3 fruit fly cellular contexts compared by ENCODE assay signal in the genomic region with DNA sequence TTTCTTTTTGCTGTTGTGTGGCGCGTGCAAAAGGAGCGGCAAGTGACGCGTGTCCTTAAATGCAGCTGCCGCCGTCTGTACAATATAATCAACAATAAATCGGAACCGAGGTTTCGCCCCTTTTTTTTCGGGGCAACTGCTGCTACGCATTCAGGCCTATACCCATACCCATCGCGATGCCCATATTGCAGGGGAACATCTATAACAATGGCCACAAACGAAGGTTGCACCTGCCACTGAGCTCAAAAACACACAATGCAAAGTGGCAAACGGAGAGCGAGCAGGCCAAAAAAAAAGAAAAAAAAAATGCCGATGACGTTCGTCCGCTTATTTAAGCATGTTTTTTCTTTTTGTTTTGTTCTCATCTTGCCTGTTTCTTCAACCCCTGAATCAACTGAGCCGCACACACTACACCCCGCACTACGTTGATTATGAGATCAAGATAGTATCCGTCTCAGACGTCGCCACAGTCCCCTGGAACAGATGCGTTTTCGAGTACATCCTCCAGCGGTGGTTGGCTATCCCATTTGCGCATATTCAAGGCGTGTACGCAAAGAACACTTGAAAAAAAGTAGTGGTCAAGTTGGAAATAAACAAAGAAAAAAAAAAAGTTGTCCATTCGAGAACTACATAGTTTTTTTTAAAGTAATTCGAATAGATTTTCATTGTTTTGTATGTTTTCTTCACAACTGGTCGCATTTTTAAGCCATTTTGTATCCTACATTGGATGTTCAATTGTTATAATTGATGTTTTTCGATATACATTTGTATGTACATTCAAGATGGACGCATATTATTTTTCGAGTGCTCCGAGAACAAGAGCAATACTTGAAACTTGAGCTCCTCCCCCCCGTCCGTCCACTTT.
A peak's percentile ranks its signal among the peaks of the same experiment; 100 is the strongest.
TF ChIP-seq lines count a peak whose summit lies in the region.

No protein-coding gene starts in this region.

TF ChIP-seq in whole organism, embryonic, 481 proteins besides CTCF, POLR2A, EP300 and RAD21 (continued from another document and continues in another):
- TF ChIP-seq CG10543 (GFP tag; optimal IDR thresholded peaks at IDR 0.05; lab: Kevin White, UChicago): no peak
- TF ChIP-seq CG4360 (GFP tag; IDR thresholded peaks at IDR 0.05; lab: Robert Waterston, UW): no peak
- TF ChIP-seq CG2875 (GFP tag; optimal IDR thresholded peaks at IDR 0.05; lab: Kevin White, UChicago): no peak
- TF ChIP-seq stc (GFP tag; IDR thresholded peaks at IDR 0.05; lab: Robert Waterston, UW): no peak
- peak; percentile 26 for TF ChIP-seq CG17829 (tag; optimal IDR thresholded peaks at IDR 0.05; lab: Kevin White, UChicago)
- no peak for TF ChIP-seq B-H1 (GFP tag; IDR thresholded peaks at IDR 0.05; lab: Robert Waterston, UW)
- no peak for TF ChIP-seq eve (GFP tag; optimal IDR thresholded peaks at IDR 0.05; lab: Kevin White, UChicago)
- no peak for TF ChIP-seq tap (tag; optimal IDR thresholded peaks at IDR 0.05; lab: Kevin White, UChicago)
- peak; percentile 21 for TF ChIP-seq zen (tag; optimal IDR thresholded peaks at IDR 0.05; lab: Kevin White, UChicago)
- no peak for TF ChIP-seq Xbp1 (GFP tag; optimal IDR thresholded peaks at IDR 0.05; lab: Kevin White, UChicago)
- no peak for TF ChIP-seq Usf (GFP tag; optimal IDR thresholded peaks at IDR 0.05; lab: Kevin White, UChicago)
- no peak for TF ChIP-seq CG16863 (GFP tag; optimal IDR thresholded peaks at IDR 0.05; lab: Kevin White, UChicago)
- TF ChIP-seq Jarid2 (GFP tag; optimal IDR thresholded peaks at IDR 0.05; lab: Kevin White, UChicago): no peak
- TF ChIP-seq CG4854 (GFP tag; optimal IDR thresholded peaks at IDR 0.05; lab: Kevin White, UChicago): no peak
- no peak for TF ChIP-seq Spps (tag; optimal IDR thresholded peaks at IDR 0.05; lab: Kevin White, UChicago)
- no peak for TF ChIP-seq Meics (GFP tag; optimal IDR thresholded peaks at IDR 0.05; lab: Kevin White, UChicago)
- no peak for TF ChIP-seq HLH54F (GFP tag; optimal IDR thresholded peaks at IDR 0.05; lab: Kevin White, UChicago)
- TF ChIP-seq Tbp (GFP tag; optimal IDR thresholded peaks at IDR 0.05; lab: Kevin White, UChicago): no peak
- TF ChIP-seq NC2α (GFP tag; optimal IDR thresholded peaks at IDR 0.05; lab: Kevin White, UChicago): no peak
- TF ChIP-seq ato (GFP tag; IDR thresholded peaks at IDR 0.05; lab: Robert Waterston, UW; ENCODE audit: partially characterized antibody): no peak
- no peak for TF ChIP-seq Bgb (GFP tag; IDR thresholded peaks at IDR 0.05; lab: Robert Waterston, UW; ENCODE audit: partially characterized antibody)
- TF ChIP-seq CG10267 (tag; optimal IDR thresholded peaks at IDR 0.05; lab: Kevin White, UChicago): peak; percentile 29
- peak; percentile 39 for TF ChIP-seq row (GFP tag; IDR thresholded peaks at IDR 0.05; lab: Robert Waterston, UW)
- no peak for TF ChIP-seq CHES-1-like (GFP tag; optimal IDR thresholded peaks at IDR 0.05; lab: Kevin White, UChicago)
- TF ChIP-seq inv (GFP tag; IDR thresholded peaks at IDR 0.05; lab: Robert Waterston, UW; ENCODE audit: partially characterized antibody): no peak
- TF ChIP-seq Ada2b (GFP tag; IDR thresholded peaks at IDR 0.05; lab: Robert Waterston, UW): no peak
- TF ChIP-seq Dbx (GFP tag; IDR thresholded peaks at IDR 0.05; lab: Robert Waterston, UW): no peak
- TF ChIP-seq Stat92E (GFP tag; optimal IDR thresholded peaks at IDR 0.05; lab: Kevin White, UChicago): no peak
- no peak for TF ChIP-seq shn (GFP tag; optimal IDR thresholded peaks at IDR 0.05; lab: Kevin White, UChicago)
- TF ChIP-seq gcm2 (GFP tag; optimal IDR thresholded peaks at IDR 0.05; lab: Kevin White, UChicago): no peak
- TF ChIP-seq CG18262 (tag; optimal IDR thresholded peaks at IDR 0.05; lab: Kevin White, UChicago): peak; percentile 48
- TF ChIP-seq org-1 (GFP tag; optimal IDR thresholded peaks at IDR 0.05; lab: Kevin White, UChicago): peak; percentile 13
- no peak for TF ChIP-seq CG10431 (GFP tag; optimal IDR thresholded peaks at IDR 0.05; lab: Kevin White, UChicago)
- TF ChIP-seq CG32532 (GFP tag; IDR thresholded peaks at IDR 0.05; lab: Robert Waterston, UW): no peak
- TF ChIP-seq CG11247 (GFP tag; IDR thresholded peaks at IDR 0.05; lab: Robert Waterston, UW): no peak
- no peak for TF ChIP-seq ind (GFP tag; optimal IDR thresholded peaks at IDR 0.05; lab: Kevin White, UChicago)
- no peak for TF ChIP-seq mld (GFP tag; IDR thresholded peaks at IDR 0.05; lab: Robert Waterston, UW; ENCODE audit: partially characterized antibody)
- TF ChIP-seq Opbp (GFP tag; IDR thresholded peaks at IDR 0.05; lab: Robert Waterston, UW; ENCODE audit: partially characterized antibody): no peak
- no peak for TF ChIP-seq jigr1 (GFP tag; IDR thresholded peaks at IDR 0.05; lab: Robert Waterston, UW)
- TF ChIP-seq CG6175 (GFP tag; IDR thresholded peaks at IDR 0.05; lab: Robert Waterston, UW): no peak
- TF ChIP-seq trem (tag; optimal IDR thresholded peaks at IDR 0.05; lab: Kevin White, UChicago): peak; percentile 10
- no peak for TF ChIP-seq Atf3 (GFP tag; optimal IDR thresholded peaks at IDR 0.05; lab: Kevin White, UChicago)

TF ChIP-seq in whole organism, prepupa, 60 proteins besides CTCF, POLR2A, EP300 and RAD21 (continued from another document):
- TF ChIP-seq CG1621 (tag; optimal IDR thresholded peaks at IDR 0.05; lab: Kevin White, UChicago): no peak
- TF ChIP-seq CG4318 (GFP tag; optimal IDR thresholded peaks at IDR 0.05; lab: Kevin White, UChicago): no peak
- TF ChIP-seq CG15336 (GFP tag; IDR thresholded peaks at IDR 0.05; lab: Robert Waterston, UW): no peak
- TF ChIP-seq Sox102F (GFP tag; optimal IDR thresholded peaks at IDR 0.05; lab: Kevin White, UChicago): peak; percentile 33
- no peak for TF ChIP-seq Gug (GFP tag; IDR thresholded peaks at IDR 0.05; lab: Robert Waterston, UW)
- TF ChIP-seq CG3032 (tag; optimal IDR thresholded peaks at IDR 0.05; lab: Kevin White, UChicago): peak; percentile 49
- TF ChIP-seq fkh (GFP tag; optimal IDR thresholded peaks at IDR 0.05; lab: Kevin White, UChicago): no peak
- peak; percentile 46 for TF ChIP-seq cyc (GFP tag; optimal IDR thresholded peaks at IDR 0.05; lab: Kevin White, UChicago)
- TF ChIP-seq CG6276 (GFP tag; optimal IDR thresholded peaks at IDR 0.05; lab: Kevin White, UChicago): no peak
- peak; percentile 62 for TF ChIP-seq CG6808 (GFP tag; optimal IDR thresholded peaks at IDR 0.05; lab: Kevin White, UChicago)
- TF ChIP-seq CG8319 (GFP tag; optimal IDR thresholded peaks at IDR 0.05; lab: Kevin White, UChicago): no peak
- no peak for TF ChIP-seq Lpt (GFP tag; optimal IDR thresholded peaks at IDR 0.05; lab: Kevin White, UChicago)
- peak; percentile 56 for TF ChIP-seq Ets96B (tag; optimal IDR thresholded peaks at IDR 0.05; lab: Kevin White, UChicago)
- peak; percentile 40 for TF ChIP-seq pdm3 (GFP tag; optimal IDR thresholded peaks at IDR 0.05; lab: Kevin White, UChicago)
- TF ChIP-seq lz (GFP tag; optimal IDR thresholded peaks at IDR 0.05; lab: Kevin White, UChicago): peak; percentile 42
- peak; percentile 28 to 57 for TF ChIP-seq ss (GFP tag; optimal IDR thresholded peaks at IDR 0.05; lab: Kevin White, UChicago)
- TF ChIP-seq Eip93F (GFP tag; optimal IDR thresholded peaks at IDR 0.05; lab: Kevin White, UChicago): no peak
- no peak for TF ChIP-seq CG11294 (GFP tag; IDR thresholded peaks at IDR 0.05; lab: Robert Waterston, UW)
- TF ChIP-seq net (GFP tag; optimal IDR thresholded peaks at IDR 0.05; lab: Kevin White, UChicago): no peak
- peak; percentile 41 for TF ChIP-seq CG31627 (GFP tag; optimal IDR thresholded peaks at IDR 0.05; lab: Kevin White, UChicago)
- peak in 1 of 2 experiments; percentile 14 for TF ChIP-seq salr (GFP tag; optimal IDR thresholded peaks at IDR 0.05; lab: Kevin White, UChicago)
- no peak for TF ChIP-seq dac (GFP tag; optimal IDR thresholded peaks at IDR 0.05; lab: Kevin White, UChicago)
- peak; percentile 46 for TF ChIP-seq Smox (GFP tag; optimal IDR thresholded peaks at IDR 0.05; lab: Kevin White, UChicago)
- peak; percentile 61 for TF ChIP-seq fd59A (GFP tag; optimal IDR thresholded peaks at IDR 0.05; lab: Kevin White, UChicago)
- peak; percentile 70 for TF ChIP-seq esn (GFP tag; optimal IDR thresholded peaks at IDR 0.05; lab: Kevin White, UChicago)
- TF ChIP-seq Eip75B (GFP tag; optimal IDR thresholded peaks at IDR 0.05; lab: Kevin White, UChicago): peak; percentile 56
- TF ChIP-seq Sox14 (GFP tag; optimal IDR thresholded peaks at IDR 0.05; lab: Kevin White, UChicago): peak; percentile 53
- TF ChIP-seq CG6854 (GFP tag; optimal IDR thresholded peaks at IDR 0.05; lab: Kevin White, UChicago): no peak
- peak; percentile 45 for TF ChIP-seq CG6792 (GFP tag; optimal IDR thresholded peaks at IDR 0.05; lab: Kevin White, UChicago)
- peak; percentile 44 for TF ChIP-seq achi (GFP tag; optimal IDR thresholded peaks at IDR 0.05; lab: Kevin White, UChicago)
- peak; percentile 31 for TF ChIP-seq CG7368 (GFP tag; optimal IDR thresholded peaks at IDR 0.05; lab: Kevin White, UChicago)
- TF ChIP-seq Hr39 (GFP tag; optimal IDR thresholded peaks at IDR 0.05; lab: Kevin White, UChicago): peak; percentile 50
- no peak for TF ChIP-seq CG6163 (GFP tag; IDR thresholded peaks at IDR 0.05; lab: Robert Waterston, UW)
- TF ChIP-seq CG11762 (GFP tag; optimal IDR thresholded peaks at IDR 0.05; lab: Kevin White, UChicago; ENCODE audit: insufficient read depth): no peak
- TF ChIP-seq topi (GFP tag; optimal IDR thresholded peaks at IDR 0.05; lab: Kevin White, UChicago): peak; percentile 49
- TF ChIP-seq Blimp-1 (GFP tag; optimal IDR thresholded peaks at IDR 0.05; lab: Kevin White, UChicago): no peak
- no peak for TF ChIP-seq CG8119 (GFP tag; IDR thresholded peaks at IDR 0.05; lab: Robert Waterston, UW)
- peak; percentile 56 for TF ChIP-seq acj6 (GFP tag; optimal IDR thresholded peaks at IDR 0.05; lab: Kevin White, UChicago)
- no peak for TF ChIP-seq fd85E (GFP tag; optimal IDR thresholded peaks at IDR 0.05; lab: Kevin White, UChicago)
TF ChIP-seq in whole organism, prepupa: peak in this region for 36.

TF ChIP-seq in whole organism, wandering third instar larva, 38 proteins besides CTCF, POLR2A, EP300 and RAD21 (continued from another document):
- TF ChIP-seq CrebA (GFP tag; optimal IDR thresholded peaks at IDR 0.05; lab: Kevin White, UChicago; ENCODE audit: borderline replicate concordance): no peak
- TF ChIP-seq rgr (GFP tag; optimal IDR thresholded peaks at IDR 0.05; lab: Kevin White, UChicago): peak; percentile 9
- TF ChIP-seq brk (GFP tag; optimal IDR thresholded peaks at IDR 0.05; lab: Kevin White, UChicago): no peak
- peak; percentile 42 for TF ChIP-seq OdsH (GFP tag; optimal IDR thresholded peaks at IDR 0.05; lab: Kevin White, UChicago)
